Worm (Caenorhabditis elegans): ENCODE data around the gene C16C8.11.
A peak's percentile ranks its signal among the peaks of the same experiment; 100 is the strongest.

The C16C8.11 gene

ce11 chrII:3434893-3435503 is 18.5 kb upstream of the C16C8.11 start:
- TF ChIP-seq tra-4 (tag; optimal IDR thresholded peaks at IDR 0.05) (no peak), ceh-36 (tag; optimal IDR thresholded peaks at IDR 0.05) (no peak), ets-7 (tag; optimal IDR thresholded peaks at IDR 0.05) (no peak), tbx-11 (GFP tag; IDR thresholded peaks at IDR 0.05) (no peak), scrt-1 (GFP tag; IDR thresholded peaks at IDR 0.05) (no peak), hnd-1 (tag; optimal IDR thresholded peaks at IDR 0.05) (no peak), B0310.2 (tag; optimal IDR thresholded peaks at IDR 0.05) (no peak), tbx-37 (GFP tag; conservative IDR thresholded peaks at IDR 0.05) (no peak)

ce11 chrII:3436412-3436811 is 17.1 kb upstream of the C16C8.11 start, which contains the start of gene skpo-2:
skpo-2 (minus strand) TSS chrII:3436512.
- TF ChIP-seq ceh-36 (tag; optimal IDR thresholded peaks at IDR 0.05) (no peak), F13C5.2 (tag; optimal IDR thresholded peaks at IDR 0.05) (no peak), aly-1 (tag; optimal IDR thresholded peaks at IDR 0.05) (no peak), hmg-4 (GFP tag; optimal IDR thresholded peaks at IDR 0.05) (no peak), flt-1 (GFP tag; IDR thresholded peaks at IDR 0.05) (no peak), hnd-1 (tag; optimal IDR thresholded peaks at IDR 0.05) (no peak), tbx-37 (GFP tag; conservative IDR thresholded peaks at IDR 0.05) (no peak), ets-7 (tag; optimal IDR thresholded peaks at IDR 0.05) (no peak), tbx-11 (GFP tag; IDR thresholded peaks at IDR 0.05) (no peak), ama-1 (optimal IDR thresholded peaks at IDR 0.05) (no peak), pes-1 (GFP tag; IDR thresholded peaks at IDR 0.05) (no peak), ceh-13 (GFP tag; optimal IDR thresholded peaks at IDR 0.05) (no peak), hmbx-1 (tag; optimal IDR thresholded peaks at IDR 0.05) (no peak), scrt-1 (GFP tag; IDR thresholded peaks at IDR 0.05) (no peak)

- no peak for TF ChIP-seq flt-1 (GFP tag; IDR thresholded peaks at IDR 0.05)
- TF ChIP-seq tbx-11 (GFP tag; IDR thresholded peaks at IDR 0.05), result 0 out of 2 replicates have a peak, but pooled peaks have one; percentile 21
- no peak for TF ChIP-seq sea-1 (GFP tag; conservative IDR thresholded peaks at IDR 0.05)
- TF ChIP-seq tbx-37 (GFP tag; conservative IDR thresholded peaks at IDR 0.05), result no peak
- TF ChIP-seq scrt-1 (GFP tag; IDR thresholded peaks at IDR 0.05), result no peak
- no peak for TF ChIP-seq ama-1 (optimal IDR thresholded peaks at IDR 0.05)
- no peak for TF ChIP-seq tra-4 (tag; optimal IDR thresholded peaks at IDR 0.05)
- no peak for TF ChIP-seq pes-1 (GFP tag; IDR thresholded peaks at IDR 0.05)
- TF ChIP-seq F13C5.2 (tag; optimal IDR thresholded peaks at IDR 0.05), result no peak
Measured at ce11 chrII:3437393-3437792, 16.1 kb upstream of the C16C8.11 start.

- no peak for TF ChIP-seq ceh-36 (tag; optimal IDR thresholded peaks at IDR 0.05)
Measured at ce11 chrII:3438280-3438679, 15.2 kb upstream of the C16C8.11 start.

DNA sequence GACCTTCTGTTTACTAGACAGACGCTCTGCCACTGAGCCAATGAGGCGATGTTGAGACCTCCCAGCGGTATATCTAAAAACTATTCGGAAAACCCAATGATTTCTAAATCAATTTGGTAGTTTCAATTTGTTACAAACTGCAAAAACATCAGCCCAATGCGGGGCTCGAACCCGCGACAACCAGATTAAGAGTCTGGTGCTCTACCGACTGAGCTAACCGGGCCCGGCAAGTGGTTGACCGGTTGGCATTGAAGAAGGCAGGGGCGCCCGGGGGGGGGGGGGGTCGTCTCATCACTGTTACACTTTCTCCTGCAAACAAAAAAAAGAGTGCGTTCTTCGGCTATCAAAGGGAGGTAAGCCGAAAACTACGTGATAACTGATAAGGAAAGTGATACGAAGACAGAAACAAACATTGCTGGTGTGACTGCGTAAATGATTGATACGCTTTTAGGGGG is 14.2 kb upstream of the C16C8.11 start:
- TF ChIP-seq tbx-11 (GFP tag; IDR thresholded peaks at IDR 0.05) (peak; percentile 67), F13C5.2 (tag; optimal IDR thresholded peaks at IDR 0.05) (peak; percentile 13), hmg-4 (GFP tag; optimal IDR thresholded peaks at IDR 0.05) (peak; percentile 71), flt-1 (GFP tag; IDR thresholded peaks at IDR 0.05) (peak; percentile 73), pes-1 (GFP tag; IDR thresholded peaks at IDR 0.05) (peak; percentile 84), sea-1 (GFP tag; conservative IDR thresholded peaks at IDR 0.05) (peak; percentile 52; the same call in 1 of the 2 replicates), hmbx-1 (tag; optimal IDR thresholded peaks at IDR 0.05) (no peak), ets-7 (tag; optimal IDR thresholded peaks at IDR 0.05) (peak; percentile 39), hnd-1 (tag; optimal IDR thresholded peaks at IDR 0.05) (peak; percentile 62), scrt-1 (GFP tag; IDR thresholded peaks at IDR 0.05) (peak; percentile 74), tbx-37 (GFP tag; conservative IDR thresholded peaks at IDR 0.05) (peak; percentile 48), tra-4 (tag; optimal IDR thresholded peaks at IDR 0.05) (no peak), B0310.2 (tag; optimal IDR thresholded peaks at IDR 0.05) (peak; percentile 70), aly-1 (tag; optimal IDR thresholded peaks at IDR 0.05) (peak; percentile 67), ama-1 (optimal IDR thresholded peaks at IDR 0.05) (no peak), ceh-13 (GFP tag; optimal IDR thresholded peaks at IDR 0.05) (peak; percentile 35), ceh-36 (tag; optimal IDR thresholded peaks at IDR 0.05) (peak; percentile 76)

DNA sequence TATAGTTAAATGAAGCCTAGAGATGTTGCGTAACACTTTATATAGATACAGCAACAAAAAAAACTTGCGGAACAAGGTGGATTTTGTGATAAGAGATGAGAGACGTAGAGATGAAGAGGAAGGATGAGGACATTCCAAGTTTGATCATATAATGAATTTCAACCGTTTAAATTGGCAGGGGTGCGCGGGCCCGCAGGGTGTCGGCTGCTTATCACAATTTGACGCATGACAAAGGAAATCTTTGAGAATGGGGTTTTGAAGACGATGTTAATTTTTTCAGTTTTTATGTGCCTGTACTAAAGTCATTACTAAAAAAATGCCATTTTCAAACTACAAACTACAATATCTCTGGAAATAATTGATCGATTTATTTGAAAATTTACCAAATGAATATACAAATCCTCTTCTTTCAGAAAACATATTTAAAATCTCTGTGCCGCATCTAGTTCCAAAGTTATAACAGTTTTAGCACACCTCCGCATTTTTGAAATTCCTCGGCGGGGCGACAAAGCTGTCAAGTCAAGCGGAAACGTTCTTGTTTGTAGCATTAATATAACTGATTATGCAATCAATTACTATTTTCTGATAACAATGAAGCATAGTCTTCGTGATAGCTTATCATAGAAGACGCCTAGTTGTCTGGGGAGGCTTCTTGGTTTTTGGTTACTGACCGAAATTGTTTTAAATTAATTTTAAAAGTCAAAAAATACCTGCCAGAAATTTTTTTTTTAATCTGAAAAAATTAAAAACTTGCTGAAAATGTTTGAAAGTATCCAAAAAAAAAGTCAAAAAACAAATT is 13.5 kb upstream of the C16C8.11 start:
- TF ChIP-seq pes-1 (GFP tag; IDR thresholded peaks at IDR 0.05) (no peak), hmbx-1 (tag; optimal IDR thresholded peaks at IDR 0.05) (no peak), ama-1 (optimal IDR thresholded peaks at IDR 0.05) (no peak), tbx-37 (GFP tag; conservative IDR thresholded peaks at IDR 0.05) (no peak), scrt-1 (GFP tag; IDR thresholded peaks at IDR 0.05) (no peak), aly-1 (tag; optimal IDR thresholded peaks at IDR 0.05) (no peak), hmg-4 (GFP tag; optimal IDR thresholded peaks at IDR 0.05) (no peak), flt-1 (GFP tag; IDR thresholded peaks at IDR 0.05) (no peak), ceh-36 (tag; optimal IDR thresholded peaks at IDR 0.05) (no peak), hnd-1 (tag; optimal IDR thresholded peaks at IDR 0.05) (no peak)

- TF ChIP-seq flt-1 (GFP tag; IDR thresholded peaks at IDR 0.05) (no peak), ama-1 (optimal IDR thresholded peaks at IDR 0.05) (no peak), pes-1 (GFP tag; IDR thresholded peaks at IDR 0.05) (no peak), B0310.2 (tag; optimal IDR thresholded peaks at IDR 0.05) (no peak), ets-7 (tag; optimal IDR thresholded peaks at IDR 0.05) (no peak), hnd-1 (tag; optimal IDR thresholded peaks at IDR 0.05) (no peak), F13C5.2 (tag; optimal IDR thresholded peaks at IDR 0.05) (no peak), tbx-37 (GFP tag; conservative IDR thresholded peaks at IDR 0.05) (no peak)
Measured at ce11 chrII:3440641-3440926, 12.9 kb upstream of the C16C8.11 start, which contains the start of gene C16C8.17. C16C8.17 (plus strand) TSS chrII:3440827.

Measured in whole organism, early embryonic.